Worm (Caenorhabditis elegans) whole organism, L1 larva: ENCODE data around the gene F25H8.2.
"Not testable (repeated sequence)": the region's sequence is repeated elsewhere in the genome, so short reads cannot be mapped to it uniquely, and the experiment has no call there.

Experiments used
- blmp-1 ChIP-seq: fragments of 150-350 bp; optimal IDR thresholded peaks from 2 replicates; lab custom pipeline; 2014; ENCODE audit warnings: missing biosample characterization, missing genetic modification characterization
- elt-2 ChIP-seq: sonication (generic microtip); optimal IDR thresholded peaks from 2 replicates; lab custom pipeline; 2016; ENCODE audit warnings: missing genetic modification characterization, mild to moderate bottlenecking, inconsistent platforms, missing compliant biosample characterization, missing genetic modification reagents
- mep-1 ChIP-seq: fragments of 150-350 bp; optimal IDR thresholded peaks from 2 replicates; lab custom pipeline; 2014; ENCODE audit warnings: missing biosample characterization, missing genetic modification characterization

DNA sequence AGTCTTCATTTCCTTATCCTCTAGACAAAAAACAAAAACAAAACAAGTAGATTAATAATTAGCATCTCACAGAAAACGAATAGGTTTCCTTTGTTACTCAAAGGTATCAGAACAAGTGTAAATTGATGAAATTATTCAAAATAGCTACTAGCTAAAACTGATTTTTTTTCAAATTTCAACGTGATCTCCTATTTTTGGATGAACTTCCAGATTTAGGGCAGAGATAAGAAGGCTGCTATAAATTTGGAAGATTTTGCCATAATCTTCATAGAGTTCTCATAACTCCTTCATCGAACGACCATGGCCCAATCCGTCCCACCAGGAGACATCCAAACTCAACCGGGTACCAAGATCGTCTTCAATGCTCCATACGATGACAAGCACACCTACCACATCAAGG is 37.7 kb upstream of the F25H8.2 start, which contains the start of gene msp-77:
- TF ChIP-seq blmp-1; mep-1 (tag; lab: Kevin White, UChicago); elt-2 (tag; lab: Kevin White, UChicago): not testable (repeated sequence)
